Fruit fly (Drosophila melanogaster) whole organism, wandering third instar larva: ENCODE results near the gene CG8032.

Source experiments
- Abd-B ChIP-seq: fragments of >200 bp; optimal IDR thresholded peaks from 2 replicates; lab custom pipeline; 2017; ENCODE audit warnings: missing biosample characterization, missing genetic modification characterization
- CG32264 ChIP-seq: fragments of 200-800 bp; sonication (Bioruptor generic); optimal IDR thresholded peaks from 2 replicates; lab custom pipeline; 2016; ENCODE audit warnings: missing biosample characterization, missing genetic modification characterization
- CG9705 ChIP-seq: fragments of 200-800 bp; sonication (Bioruptor generic); optimal IDR thresholded peaks from 2 replicates; lab custom pipeline; 2018; ENCODE audit warnings: missing biosample characterization, mild to moderate bottlenecking, missing genetic modification characterization
- CrebA ChIP-seq: fragments of 200-800 bp; sonication (Bioruptor generic); optimal IDR thresholded peaks from 2 replicates; lab custom pipeline; 2016; ENCODE audit warnings: missing biosample characterization, mild to moderate bottlenecking, missing genetic modification characterization, borderline replicate concordance
- Dfd ChIP-seq: fragments of >200 bp; optimal IDR thresholded peaks from 2 replicates; lab custom pipeline; 2017; ENCODE audit warnings: missing biosample characterization, missing genetic modification characterization
- Dif ChIP-seq: fragments of 200-275, 200-300 bp; sonication (Bioruptor generic); optimal IDR thresholded peaks from 2 replicates; lab custom pipeline; 2018; ENCODE audit warnings: missing biosample characterization, missing genetic modification characterization; ENCODE audit not compliant: partially characterized antibody
- GATAd ChIP-seq: sonication (Bioruptor generic); optimal IDR thresholded peaks from 2 replicates; lab custom pipeline; 2016; ENCODE audit warnings: missing biosample characterization, missing genetic modification characterization
- Hnf4 ChIP-seq: fragments of 200-800 bp; sonication (Bioruptor generic); optimal IDR thresholded peaks from 2 replicates; lab custom pipeline; 2016; ENCODE audit warnings: missing biosample characterization, mild to moderate bottlenecking, missing genetic modification characterization
- Hr78 ChIP-seq: fragments of >200 bp; optimal IDR thresholded peaks from 2 replicates; lab custom pipeline; 2017; ENCODE audit warnings: missing biosample characterization, missing genetic modification characterization
- Hr83 ChIP-seq: fragments of 200-300 bp; sonication (Bioruptor generic); optimal IDR thresholded peaks from 2 replicates; lab custom pipeline; 2016; ENCODE audit warnings: missing biosample characterization, mild to moderate bottlenecking, missing genetic modification characterization, moderate library complexity; ENCODE audit not compliant: poor library complexity, severe bottlenecking
- Mio ChIP-seq: sonication (Bioruptor generic); optimal IDR thresholded peaks from 2 replicates; lab custom pipeline; 2016; ENCODE audit warnings: missing biosample characterization, missing genetic modification characterization
- Myc ChIP-seq: fragments of >200 bp; optimal IDR thresholded peaks from 2 replicates; lab custom pipeline; 2017
- N ChIP-seq: fragments of >200 bp; optimal IDR thresholded peaks from 2 replicates; lab custom pipeline; 2018; ENCODE audit warnings: missing biosample characterization, missing external identifiers, missing genetic modification characterization
- OdsH ChIP-seq: fragments of 200-800 bp; sonication (Bioruptor generic); optimal IDR thresholded peaks from 2 replicates; lab custom pipeline; 2016; ENCODE audit warnings: missing biosample characterization, mild to moderate bottlenecking, missing genetic modification characterization
- Rel ChIP-seq, 2 experiments: fragments of 200-800 bp; sonication (Bioruptor generic) in 1 of 2; optimal IDR thresholded peaks; 2 replicates in 1 of 2; 3 replicates in 1 of 2; lab custom pipeline; 2016 to 2019; ENCODE audit warnings: mild to moderate bottlenecking in 2 of 2, missing biosample characterization in 2 of 2, missing genetic modification characterization in 2 of 2, moderate library complexity in 1 of 2
- Sp1 ChIP-seq: fragments of 200-800 bp; sonication (Bioruptor generic); optimal IDR thresholded peaks from 3 replicates; lab custom pipeline; 2019; ENCODE audit warnings: missing biosample characterization, mild to moderate bottlenecking, missing genetic modification characterization, moderate library complexity
- Vsx2 ChIP-seq: fragments of 200-300, 225-300 bp; sonication (Bioruptor generic); optimal IDR thresholded peaks from 2 replicates; lab custom pipeline; 2018; ENCODE audit warnings: missing biosample characterization, missing genetic modification characterization; ENCODE audit not compliant: partially characterized antibody
- br ChIP-seq: fragments of 200-800 bp; sonication (Bioruptor generic); optimal IDR thresholded peaks from 2 replicates; lab custom pipeline; 2016; ENCODE audit warnings: missing biosample characterization, missing genetic modification characterization
- brk ChIP-seq: fragments of 200-800 bp; sonication (Bioruptor generic); optimal IDR thresholded peaks from 2 replicates; lab custom pipeline; 2016; ENCODE audit warnings: missing biosample characterization, mild to moderate bottlenecking, missing genetic modification characterization
- dl ChIP-seq, 2 experiments: fragments of 175-275, 200-275 bp in 1 of 2; fragments of 200-275 bp in 1 of 2; sonication (Bioruptor generic); optimal IDR thresholded peaks; lab custom pipeline; 2018; ENCODE audit warnings: mild to moderate bottlenecking in 2 of 2, missing biosample characterization in 2 of 2, missing genetic modification characterization in 2 of 2, moderate library complexity in 2 of 2; ENCODE audit not compliant: partially characterized antibody in 2 of 2, insufficient read depth in 1 of 2
- dmrt93B ChIP-seq: fragments of 200-800 bp; sonication (Bioruptor generic); optimal IDR thresholded peaks from 2 replicates; lab custom pipeline; 2018; ENCODE audit warnings: missing biosample characterization, mild to moderate bottlenecking, missing genetic modification characterization
- dsf ChIP-seq: sonication (Bioruptor generic); optimal IDR thresholded peaks from 2 replicates; lab custom pipeline; 2016; ENCODE audit warnings: missing biosample characterization, missing genetic modification characterization, borderline replicate concordance
- ey ChIP-seq: fragments of 200-800 bp; sonication (Bioruptor generic); optimal IDR thresholded peaks from 2 replicates; lab custom pipeline; 2016; ENCODE audit warnings: missing biosample characterization, missing genetic modification characterization
- foxo ChIP-seq, 2 experiments: fragments of 200-800 bp; sonication (Bioruptor generic); optimal IDR thresholded peaks; 2 replicates in 1 of 2; 3 replicates in 1 of 2; lab custom pipeline; 2016 to 2017; ENCODE audit warnings: missing biosample characterization in 2 of 2, missing genetic modification characterization in 2 of 2
- fru ChIP-seq: fragments of 200-800 bp; sonication (Bioruptor generic); optimal IDR thresholded peaks from 3 replicates; lab custom pipeline; 2016; ENCODE audit warnings: missing biosample characterization, mild to moderate bottlenecking, missing genetic modification characterization
- jim ChIP-seq: fragments of 175-275, 200-325 bp; sonication (Bioruptor generic); optimal IDR thresholded peaks from 2 replicates; lab custom pipeline; 2016; ENCODE audit warnings: missing biosample characterization, mild to moderate bottlenecking, missing genetic modification characterization
- lola ChIP-seq: fragments of >200 bp; optimal IDR thresholded peaks from 2 replicates; lab custom pipeline; 2017; ENCODE audit warnings: missing biosample characterization, missing genetic modification characterization
- pan ChIP-seq: fragments of >200 bp; optimal IDR thresholded peaks from 2 replicates; lab custom pipeline; 2017
- psq ChIP-seq: fragments of 200-800 bp; sonication (Bioruptor generic); optimal IDR thresholded peaks from 3 replicates; lab custom pipeline; 2017; ENCODE audit warnings: missing biosample characterization, mild to moderate bottlenecking, missing genetic modification characterization, moderate library complexity
- rgr ChIP-seq: fragments of 200-800 bp; sonication (Bioruptor generic); optimal IDR thresholded peaks from 3 replicates; lab custom pipeline; 2016; ENCODE audit warnings: missing biosample characterization, mild to moderate bottlenecking, missing genetic modification characterization
- sage ChIP-seq: fragments of 200-800 bp; sonication (Bioruptor generic); optimal IDR thresholded peaks from 2 replicates; lab custom pipeline; 2016; ENCODE audit warnings: missing biosample characterization, mild to moderate bottlenecking, missing genetic modification characterization
- sv ChIP-seq: fragments of 200-800 bp; sonication (Bioruptor generic); optimal IDR thresholded peaks from 3 replicates; lab custom pipeline; 2016; ENCODE audit warnings: missing biosample characterization, missing genetic modification characterization
- tai ChIP-seq: sonication (Bioruptor generic); optimal IDR thresholded peaks from 2 replicates; lab custom pipeline; 2016; ENCODE audit warnings: missing biosample characterization, missing genetic modification characterization
- usp ChIP-seq: fragments of >200 bp; optimal IDR thresholded peaks from 2 replicates; lab custom pipeline; 2017; ENCODE audit warnings: missing biosample characterization, missing genetic modification characterization
- woc ChIP-seq: sonication (Bioruptor generic); optimal IDR thresholded peaks from 2 replicates; lab custom pipeline; 2016; ENCODE audit warnings: missing biosample characterization, mild to moderate bottlenecking, missing genetic modification characterization

The CG8032 gene

DNA sequence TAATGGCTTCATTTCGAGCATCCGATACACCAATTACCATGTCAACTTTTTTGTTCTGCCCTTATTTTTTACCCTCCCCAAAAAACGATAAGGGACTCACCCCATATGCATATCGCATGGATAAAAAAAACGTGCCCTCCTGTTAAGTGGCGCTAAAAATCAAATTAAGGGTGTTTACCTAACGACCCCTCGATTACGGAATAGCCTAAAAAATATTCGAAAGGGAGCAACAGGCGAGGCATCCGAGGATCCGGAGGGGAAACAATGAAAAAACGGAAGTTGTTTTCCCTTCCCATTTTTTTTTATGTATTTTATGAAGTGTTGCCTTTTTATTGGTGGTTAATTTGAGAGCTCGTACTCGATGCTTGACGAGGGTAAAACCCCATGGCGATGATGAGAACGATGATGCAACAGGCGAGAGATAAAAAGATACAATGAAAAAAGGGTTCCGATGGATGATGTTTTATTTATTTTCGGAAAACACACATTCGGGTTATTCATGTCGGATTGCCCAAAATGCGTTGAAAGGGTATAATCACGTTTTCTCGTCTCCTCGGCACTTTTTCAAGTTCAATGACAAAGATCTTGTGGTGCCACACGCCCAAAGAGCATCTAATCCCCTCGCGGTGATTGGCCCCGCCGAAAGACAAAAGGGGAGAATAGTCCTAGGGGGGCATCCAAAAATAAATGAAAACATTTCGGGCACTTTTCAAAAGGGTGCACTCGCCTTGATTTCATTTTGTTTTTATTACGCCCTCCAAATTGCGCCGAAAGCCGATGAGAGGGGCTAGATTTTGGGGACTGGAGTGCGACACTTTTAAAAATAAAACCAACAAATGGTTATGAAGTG is 20.6 kb downstream of the CG8032 start, which contains the start of gene CG44227:
Gene CG44227 (minus strand): TSS at position 849 of the 850 bp plus-strand sequence.
- no peak for TF ChIP-seq jim
- TF ChIP-seq ey (GFP tag; lab: Kevin White, UChicago): no peak
- no peak for TF ChIP-seq OdsH (GFP tag; lab: Kevin White, UChicago)
- no peak for TF ChIP-seq dmrt93B (GFP tag; lab: Kevin White, UChicago)
- no peak for TF ChIP-seq Dif (GFP tag; lab: Kevin White, UChicago)
- no peak for TF ChIP-seq lola (GFP tag; lab: Kevin White, UChicago)
- no peak for TF ChIP-seq Hnf4
- TF ChIP-seq woc (GFP tag; lab: Kevin White, UChicago): no peak
- TF ChIP-seq psq (GFP tag; lab: Kevin White, UChicago): no peak
- no peak for TF ChIP-seq dsf (GFP tag; lab: Kevin White, UChicago)
- TF ChIP-seq dl (GFP tag; optimal IDR thresholded peaks at IDR 0.05; lab: Kevin White, UChicago; ENCODE audit: insufficient read depth in 1 of 2, partially characterized antibody in 2 of 2): no peak
- no peak for TF ChIP-seq rgr
- no peak for TF ChIP-seq tai (GFP tag; lab: Kevin White, UChicago)
- no peak for TF ChIP-seq Hr78 (GFP tag; lab: Kevin White, UChicago)
- no peak for TF ChIP-seq pan (lab: Kevin White, UChicago)
- TF ChIP-seq CG9705 (GFP tag; lab: Kevin White, UChicago): no peak
- TF ChIP-seq Mio: no peak
- no peak for TF ChIP-seq CG32264 (GFP tag; lab: Kevin White, UChicago)
- no peak for TF ChIP-seq Myc (lab: Kevin White, UChicago)
- no peak for TF ChIP-seq br (GFP tag; lab: Kevin White, UChicago)

DNA sequence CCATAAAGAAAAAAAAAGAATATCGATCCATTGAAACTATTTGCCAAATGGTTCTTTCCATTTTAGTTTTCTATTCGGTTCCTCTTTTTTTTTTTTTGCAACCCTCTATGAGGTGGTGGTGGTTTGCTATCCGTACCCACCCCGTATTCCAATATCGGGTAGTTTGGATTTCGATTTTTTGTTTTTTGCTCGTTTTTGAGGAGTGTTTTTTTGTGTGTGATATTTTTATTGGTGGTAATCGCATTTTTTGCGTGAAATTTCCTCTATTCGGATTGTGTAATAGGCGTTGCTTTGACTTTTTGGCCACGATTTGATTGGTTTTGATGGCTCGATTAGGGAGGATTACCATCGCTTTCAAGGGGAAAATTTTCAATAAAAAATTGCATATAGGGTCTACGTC is 22.5 kb downstream of the CG8032 start:
- TF ChIP-seq fru (GFP tag; lab: Kevin White, UChicago) (no peak), dmrt93B (GFP tag; lab: Kevin White, UChicago) (no peak), Rel (GFP tag; optimal IDR thresholded peaks at IDR 0.05; lab: Kevin White, UChicago) (no peak), Rel (tag; optimal IDR thresholded peaks at IDR 0.05; lab: Kevin White, UChicago) (no peak), psq (GFP tag; lab: Kevin White, UChicago) (no peak), Mio (no peak), Dfd (GFP tag; lab: Kevin White, UChicago) (no peak), Hr83 (GFP tag; lab: Kevin White, UChicago) (no peak), Hr78 (GFP tag; lab: Kevin White, UChicago) (no peak), ey (GFP tag; lab: Kevin White, UChicago) (no peak), sv (GFP tag; lab: Kevin White, UChicago) (no peak), tai (GFP tag; lab: Kevin White, UChicago) (no peak), Vsx2 (GFP tag; lab: Kevin White, UChicago) (no peak), Myc (lab: Kevin White, UChicago) (no peak), Dif (GFP tag; lab: Kevin White, UChicago) (no peak), woc (GFP tag; lab: Kevin White, UChicago) (no peak)

DNA sequence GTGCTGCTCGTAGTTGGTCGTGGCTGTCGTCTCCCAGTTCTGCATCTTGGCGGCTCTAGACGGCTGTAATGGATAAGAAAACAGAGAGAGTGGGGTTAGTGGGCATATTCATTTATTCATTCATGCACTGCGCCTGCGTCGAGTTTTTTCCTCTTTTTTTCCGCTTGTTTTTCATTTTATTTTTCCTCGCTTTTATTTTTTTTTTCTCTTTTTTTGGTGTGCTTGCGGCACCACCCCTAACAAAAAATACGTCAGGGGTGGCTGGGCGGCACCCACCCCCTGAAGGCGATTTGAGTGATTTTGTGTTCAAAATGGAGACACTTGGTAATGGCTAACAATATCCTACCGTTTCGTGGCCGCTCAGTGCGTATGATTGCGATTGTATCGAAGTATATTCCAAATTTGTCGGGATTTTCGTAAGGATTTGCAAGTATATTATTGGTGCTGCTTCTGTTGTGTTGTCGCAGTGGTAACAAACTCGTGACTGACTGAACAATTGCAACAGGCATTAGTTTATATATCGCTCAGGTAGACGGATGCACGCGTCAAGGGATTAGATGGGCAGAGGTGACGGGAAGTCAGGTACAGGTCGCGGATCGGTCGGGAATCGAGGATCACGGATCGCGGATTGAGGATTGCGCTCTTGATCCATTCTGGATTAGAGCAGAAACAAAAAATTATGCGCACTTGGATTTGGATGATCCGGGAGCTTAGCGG is 30.4 kb downstream of the CG8032 start:
- no peak for TF ChIP-seq dsf (GFP tag; lab: Kevin White, UChicago)
- TF ChIP-seq CrebA (GFP tag; lab: Kevin White, UChicago): peak; percentile 39
- TF ChIP-seq Sp1 (GFP tag; lab: Kevin White, UChicago): peak; percentile 79
- TF ChIP-seq, all 38 proteins: peak for 2

DNA sequence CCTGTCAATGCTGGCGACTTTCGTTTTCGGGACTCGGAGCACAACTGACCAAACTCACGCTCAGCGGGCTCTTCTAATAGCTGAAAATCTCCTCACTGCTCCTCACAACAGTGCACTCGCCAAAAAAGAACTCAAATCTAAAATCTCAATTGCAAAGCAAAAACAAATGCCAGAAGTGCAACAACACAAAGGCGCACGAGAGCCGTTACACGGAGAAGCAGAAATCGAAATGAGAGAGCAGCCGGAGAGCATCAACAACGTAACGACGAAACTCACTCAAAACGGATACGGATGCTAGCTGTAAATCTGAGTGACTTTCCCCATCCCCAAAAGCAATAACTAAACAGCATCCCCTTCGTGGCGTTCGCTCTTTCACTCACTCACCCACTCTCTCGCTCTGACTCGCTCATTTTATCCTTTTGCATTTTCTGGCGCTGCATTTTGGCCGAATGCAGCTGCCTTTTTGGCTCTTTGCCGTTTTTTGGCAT is 33.9 kb downstream of the CG8032 start, which contains the start of gene hb:
Gene hb (minus strand): TSS at position 51 of the 488 bp plus-strand sequence.
- no peak for TF ChIP-seq tai (GFP tag; lab: Kevin White, UChicago)
- TF ChIP-seq psq (GFP tag; lab: Kevin White, UChicago): no peak
- no peak for TF ChIP-seq N (GFP tag; lab: Kevin White, UChicago)
- TF ChIP-seq GATAd (GFP tag; lab: Kevin White, UChicago): no peak
- no peak for TF ChIP-seq sage (GFP tag; lab: Kevin White, UChicago)
- no peak for TF ChIP-seq Vsx2 (GFP tag; lab: Kevin White, UChicago)
- no peak for TF ChIP-seq Abd-B (GFP tag; lab: Kevin White, UChicago)
- no peak for TF ChIP-seq CG32264 (GFP tag; lab: Kevin White, UChicago)
- TF ChIP-seq pan (lab: Kevin White, UChicago): no peak
- no peak for TF ChIP-seq Mio
- TF ChIP-seq usp (GFP tag; lab: Kevin White, UChicago): no peak
- TF ChIP-seq foxo (GFP tag; optimal IDR thresholded peaks at IDR 0.05; lab: Kevin White, UChicago): no peak
- no peak for TF ChIP-seq Myc (lab: Kevin White, UChicago)
- no peak for TF ChIP-seq br (GFP tag; lab: Kevin White, UChicago)
- no peak for TF ChIP-seq brk (GFP tag; lab: Kevin White, UChicago)
- no peak for TF ChIP-seq CG9705 (GFP tag; lab: Kevin White, UChicago)
- TF ChIP-seq lola (GFP tag; lab: Kevin White, UChicago): no peak
- TF ChIP-seq, all 38 proteins: peak for 0
